Fruit fly (Drosophila melanogaster) whole organism, prepupa: ENCODE results near the gene Cyp313a1.

Experiments
- CG10631 ChIP-seq: fragments of 200-800 bp; sonication (Bioruptor generic); optimal IDR thresholded peaks from 2 replicates; lab custom pipeline; 2016; ENCODE audit warnings: missing biosample characterization, missing genetic modification characterization
- CG10669 ChIP-seq: fragments of 200-800 bp; sonication (Bioruptor generic); optimal IDR thresholded peaks from 3 replicates; lab custom pipeline; 2018; ENCODE audit warnings: missing biosample characterization, mild to moderate bottlenecking, missing genetic modification characterization, moderate library complexity
- CG15336 ChIP-seq: fragments of 200-800 bp; sonication (Bioruptor generic); IDR thresholded peaks from 2 replicates; pipeline ENCODE4 v1.3.6; 2022; ENCODE audit warnings: missing biosample characterization, missing genetic modification characterization
- CG16779 ChIP-seq: fragments of 200-800 bp; sonication (Bioruptor generic); optimal IDR thresholded peaks from 3 replicates; lab custom pipeline; 2017; ENCODE audit warnings: missing biosample characterization, mild to moderate bottlenecking, missing genetic modification characterization
- CG31627 ChIP-seq: fragments of 200-800 bp; sonication (Bioruptor generic); optimal IDR thresholded peaks from 3 replicates; lab custom pipeline; 2016; ENCODE audit warnings: missing biosample characterization, missing genetic modification characterization
- CG3919 ChIP-seq: fragments of 200-800 bp; sonication (Bioruptor generic); optimal IDR thresholded peaks from 3 replicates; lab custom pipeline; 2016; ENCODE audit warnings: missing biosample characterization, missing genetic modification characterization
- CG4318 ChIP-seq: fragments of 200-800 bp; sonication (Bioruptor generic); optimal IDR thresholded peaks from 3 replicates; lab custom pipeline; 2017; ENCODE audit warnings: missing biosample characterization, mild to moderate bottlenecking, missing genetic modification characterization
- CG6276 ChIP-seq: fragments of 200-800 bp; sonication (Bioruptor generic); optimal IDR thresholded peaks from 2 replicates; lab custom pipeline; 2017; ENCODE audit warnings: missing biosample characterization, mild to moderate bottlenecking, missing genetic modification characterization
- CG6792 ChIP-seq: fragments of 200-800 bp; sonication (Bioruptor generic); optimal IDR thresholded peaks from 3 replicates; lab custom pipeline; 2016; ENCODE audit warnings: missing biosample characterization, missing genetic modification characterization
- CG6854 ChIP-seq: fragments of 200-800 bp; sonication (Bioruptor generic); optimal IDR thresholded peaks from 2 replicates; lab custom pipeline; 2017; ENCODE audit warnings: missing biosample characterization, mild to moderate bottlenecking, missing genetic modification characterization
- CG7368 ChIP-seq: fragments of 200-800 bp; sonication (Bioruptor generic); optimal IDR thresholded peaks from 3 replicates; lab custom pipeline; 2016; ENCODE audit warnings: missing biosample characterization, missing genetic modification characterization
- CG8119 ChIP-seq: fragments of 200-800 bp; sonication (Bioruptor generic); IDR thresholded peaks from 3 replicates; pipeline ENCODE4 v1.3.6; 2022; ENCODE audit warnings: missing biosample characterization, missing genetic modification characterization
- CG8632 ChIP-seq: fragments of 200-800 bp; sonication (Bioruptor generic); optimal IDR thresholded peaks from 3 replicates; lab custom pipeline; 2016; ENCODE audit warnings: missing biosample characterization, missing genetic modification characterization
- Eip78C ChIP-seq: fragments of 200-800 bp; sonication (Bioruptor generic); peaks from one replicate; lab custom pipeline; 2016; ENCODE audit warnings: missing biosample characterization, missing genetic modification characterization
- Ets96B ChIP-seq: fragments of 200-800 bp; optimal IDR thresholded peaks from 2 replicates; lab custom pipeline; 2019; ENCODE audit warnings: missing biosample characterization, mild to moderate bottlenecking, missing genetic modification characterization, moderate library complexity
- Hr38 ChIP-seq: sonication (Bioruptor generic); optimal IDR thresholded peaks from 2 replicates; lab custom pipeline; 2016; ENCODE audit warnings: missing biosample characterization, missing genetic modification characterization
- Lpt ChIP-seq: fragments of 200-800 bp; sonication (Bioruptor generic); optimal IDR thresholded peaks from 3 replicates; lab custom pipeline; 2016; ENCODE audit warnings: missing biosample characterization, missing genetic modification characterization
- Smox ChIP-seq: fragments of 200-800 bp; sonication (Bioruptor generic); optimal IDR thresholded peaks from 3 replicates; lab custom pipeline; 2016; ENCODE audit warnings: missing biosample characterization, missing genetic modification characterization
- Sox14 ChIP-seq: fragments of 200-800 bp; sonication (Bioruptor generic); optimal IDR thresholded peaks from 3 replicates; lab custom pipeline; 2016; ENCODE audit warnings: missing biosample characterization, missing genetic modification characterization
- Sox15 ChIP-seq: fragments of 200-800 bp; sonication (Bioruptor generic); optimal IDR thresholded peaks from 3 replicates; lab custom pipeline; 2016; ENCODE audit warnings: missing biosample characterization, missing genetic modification characterization
- achi ChIP-seq: fragments of 200-800 bp; sonication (Bioruptor generic); optimal IDR thresholded peaks from 3 replicates; lab custom pipeline; 2016; ENCODE audit warnings: missing biosample characterization, missing genetic modification characterization
- acj6 ChIP-seq: fragments of 200-800 bp; sonication (Bioruptor generic); optimal IDR thresholded peaks from 3 replicates; lab custom pipeline; 2016; ENCODE audit warnings: missing biosample characterization, missing genetic modification characterization
- cyc ChIP-seq: fragments of 200-800 bp; sonication (Bioruptor generic); optimal IDR thresholded peaks from 3 replicates; lab custom pipeline; 2016; ENCODE audit warnings: missing biosample characterization, missing genetic modification characterization
- dsx ChIP-seq: fragments of 200-800 bp; optimal IDR thresholded peaks from 3 replicates; lab custom pipeline; 2019; ENCODE audit warnings: missing biosample characterization, mild to moderate bottlenecking, missing genetic modification characterization, moderate library complexity; ENCODE audit not compliant: poor library complexity, severe bottlenecking
- eg ChIP-seq: fragments of 200-800 bp; sonication (Bioruptor generic); IDR thresholded peaks from 3 replicates; pipeline ENCODE4 v1.3.6; 2022; ENCODE audit warnings: missing biosample characterization, missing genetic modification characterization
- esn ChIP-seq: fragments of 200-800 bp; sonication (Bioruptor generic); optimal IDR thresholded peaks from 2 replicates; lab custom pipeline; 2016; ENCODE audit warnings: missing biosample characterization, mild to moderate bottlenecking, missing genetic modification characterization, moderate library complexity
- fkh ChIP-seq: fragments of 200-800 bp; sonication (Bioruptor generic); optimal IDR thresholded peaks from 3 replicates; lab custom pipeline; 2017; ENCODE audit warnings: missing biosample characterization, mild to moderate bottlenecking, missing genetic modification characterization, moderate library complexity
- lz ChIP-seq: fragments of 200-800 bp; sonication (Bioruptor generic); optimal IDR thresholded peaks from 3 replicates; lab custom pipeline; 2016; ENCODE audit warnings: missing biosample characterization, missing genetic modification characterization
- salr ChIP-seq, 2 experiments: fragments of 200-800 bp; sonication (Bioruptor generic); optimal IDR thresholded peaks; 3 replicates each; lab custom pipeline; 2016 to 2018; ENCODE audit warnings: missing biosample characterization in 2 of 2, missing genetic modification characterization in 2 of 2, mild to moderate bottlenecking in 1 of 2
- spab ChIP-seq: fragments of 200-800 bp; sonication (Bioruptor generic); optimal IDR thresholded peaks from 2 replicates; lab custom pipeline; 2017; ENCODE audit warnings: missing biosample characterization, mild to moderate bottlenecking, missing genetic modification characterization, missing genetic modification reagents
- svp ChIP-seq: fragments of 200-800 bp; sonication (Bioruptor generic); peaks from one replicate; lab custom pipeline; 2016; ENCODE audit warnings: missing biosample characterization, missing genetic modification characterization
- topi ChIP-seq: fragments of 200-800 bp; sonication (Bioruptor generic); optimal IDR thresholded peaks from 3 replicates; lab custom pipeline; 2016; ENCODE audit warnings: missing biosample characterization, missing genetic modification characterization

The Cyp313a1 gene

dm6 chr3R:14476273-14476672, 44.6 kb upstream of the Cyp313a1 start (continued):
- TF ChIP-seq CG4318 (peak; percentile 83), svp (GFP tag; lab: Kevin White, UChicago) (peak; percentile 31), fkh (no peak), Lpt (GFP tag; lab: Kevin White, UChicago) (peak; percentile 86), spab (GFP tag; lab: Kevin White, UChicago) (peak; percentile 36), CG8119 (GFP tag; lab: Robert Waterston, UW) (peak; percentile 88), eg (GFP tag; lab: Robert Waterston, UW) (peak; percentile 95), Smox (GFP tag; lab: Kevin White, UChicago) (peak; percentile 20), CG6792 (GFP tag; lab: Kevin White, UChicago) (peak; percentile 45), dsx (peak; percentile 89), CG10631 (GFP tag; lab: Kevin White, UChicago) (peak; percentile 67), Hr38 (no peak), Sox14 (GFP tag; lab: Kevin White, UChicago) (peak; percentile 72), CG15336 (GFP tag; lab: Robert Waterston, UW) (peak; percentile 89), CG6276 (peak; percentile 84)
- TF ChIP-seq, all 60 proteins: peak for 48

- TF ChIP-seq topi (GFP tag; lab: Kevin White, UChicago), result no peak
- TF ChIP-seq svp (GFP tag; lab: Kevin White, UChicago), result peak; percentile 1
- TF ChIP-seq CG10631 (GFP tag; lab: Kevin White, UChicago), result no peak
- TF ChIP-seq fkh, result peak; percentile 64
Observed at dm6 chr3R:14477085-14477762, 43.6 kb upstream of the Cyp313a1 start.

dm6 chr3R:14477877-14478437, 42.9 kb upstream of the Cyp313a1 start:
- TF ChIP-seq esn (GFP tag; lab: Kevin White, UChicago) (no peak), achi (GFP tag; lab: Kevin White, UChicago) (no peak), Lpt (GFP tag; lab: Kevin White, UChicago) (no peak), CG15336 (GFP tag; lab: Robert Waterston, UW) (no peak)

- no peak for TF ChIP-seq CG8632 (GFP tag; lab: Kevin White, UChicago)
- no peak for TF ChIP-seq CG16779 (tag; lab: Kevin White, UChicago)
- no peak for TF ChIP-seq acj6 (GFP tag; lab: Kevin White, UChicago)
- no peak for TF ChIP-seq cyc (GFP tag; lab: Kevin White, UChicago)
- TF ChIP-seq CG7368 (GFP tag; lab: Kevin White, UChicago), result no peak
- TF ChIP-seq svp (GFP tag; lab: Kevin White, UChicago), result no peak
- no peak for TF ChIP-seq CG10669 (GFP tag; lab: Kevin White, UChicago)
- no peak for TF ChIP-seq lz
- TF ChIP-seq Sox14 (GFP tag; lab: Kevin White, UChicago), result no peak
- TF ChIP-seq CG3919 (GFP tag; lab: Kevin White, UChicago), result peak; percentile 15
- no peak for TF ChIP-seq CG8119 (GFP tag; lab: Robert Waterston, UW)
- TF ChIP-seq Eip78C (GFP tag; lab: Kevin White, UChicago), result peak; percentile 68
- no peak for TF ChIP-seq dsx
- no peak for TF ChIP-seq CG4318
- TF ChIP-seq esn (GFP tag; lab: Kevin White, UChicago), result no peak
- peak in 1 of 2 experiments; percentile 42 for TF ChIP-seq salr (GFP tag; optimal IDR thresholded peaks at IDR 0.05; lab: Kevin White, UChicago)
- no peak for TF ChIP-seq Ets96B
- peak; percentile 1 for TF ChIP-seq achi (GFP tag; lab: Kevin White, UChicago)
- peak; percentile 40; the same call in 1 of the 2 replicates for TF ChIP-seq CG15336 (GFP tag; lab: Robert Waterston, UW)
- TF ChIP-seq CG31627 (GFP tag; lab: Kevin White, UChicago), result no peak
- TF ChIP-seq Sox15 (GFP tag; lab: Kevin White, UChicago), result no peak
- no peak for TF ChIP-seq CG6854
Observed at dm6 chr3R:14478438-14479033, 42.3 kb upstream of the Cyp313a1 start.
